Worm (Caenorhabditis elegans) whole organism, early embryonic: ENCODE data around the gene ensh-1.

Experiments used
- F13C5.2 ChIP-seq: sonication (generic microtip); optimal IDR thresholded peaks from 2 replicates; lab custom pipeline; 2017; ENCODE audit warnings: mild to moderate bottlenecking, missing genetic modification characterization, inconsistent platforms, missing compliant biosample characterization
- aly-1 ChIP-seq: sonication (generic microtip); optimal IDR thresholded peaks from 2 replicates; lab custom pipeline; 2016; ENCODE audit warnings: missing genetic modification characterization, missing compliant biosample characterization
- ama-1 ChIP-seq: fragments of 150-350 bp; optimal IDR thresholded peaks from 2 replicates; lab custom pipeline; 2014
- ceh-36 ChIP-seq: sonication (generic microtip); optimal IDR thresholded peaks from 2 replicates; lab custom pipeline; 2016; ENCODE audit warnings: missing genetic modification characterization, inconsistent platforms, missing compliant biosample characterization
- ets-7 ChIP-seq: sonication (generic microtip); optimal IDR thresholded peaks from 2 replicates; lab custom pipeline; 2016; ENCODE audit warnings: missing genotype, missing genetic modification characterization, missing compliant biosample characterization
- hmbx-1 ChIP-seq: sonication (generic microtip); optimal IDR thresholded peaks from 2 replicates; lab custom pipeline; 2016; ENCODE audit warnings: mild to moderate bottlenecking, missing genetic modification characterization, missing compliant biosample characterization
- hmg-4 ChIP-seq: fragments of 200-800 bp; sonication (Bioruptor generic); optimal IDR thresholded peaks from 2 replicates; lab custom pipeline; 2018; ENCODE audit warnings: mild to moderate bottlenecking, missing genetic modification characterization, missing compliant biosample characterization
- hnd-1 ChIP-seq: sonication (generic microtip); optimal IDR thresholded peaks from 2 replicates; lab custom pipeline; 2016; ENCODE audit warnings: missing genetic modification characterization, missing compliant biosample characterization
- pes-1 ChIP-seq: fragments of 200-800 bp; sonication (Bioruptor generic); IDR thresholded peaks from 2 replicates; pipeline ENCODE4 v1.3.6; 2022; ENCODE audit warnings: missing genetic modification reagents, missing genetic modification characterization, missing compliant biosample characterization
- sea-1 ChIP-seq: fragments of 200-800 bp; sonication (Bioruptor generic); conservative IDR thresholded peaks from 2 replicates; pipeline ENCODE4 v1.3.6; 2022; ENCODE audit warnings: missing genetic modification characterization, missing compliant biosample characterization
- tbx-11 ChIP-seq: fragments of 200-800 bp; sonication (Bioruptor generic); IDR thresholded peaks from 2 replicates; pipeline ENCODE4 v1.3.6; 2022; ENCODE audit warnings: missing genetic modification characterization, missing compliant biosample characterization
- tbx-37 ChIP-seq: fragments of 200-800 bp; sonication (Bioruptor generic); conservative IDR thresholded peaks from 2 replicates; pipeline ENCODE4 v1.3.6; 2022; ENCODE audit warnings: missing genetic modification reagents, missing genetic modification characterization, missing compliant biosample characterization

- TF ChIP-seq aly-1 (tag; lab: Kevin White, UChicago) (no peak), tbx-11 (GFP tag; lab: Robert Waterston, UW) (no peak), tbx-37 (GFP tag; lab: Robert Waterston, UW) (no peak), ets-7 (tag; lab: Kevin White, UChicago) (no peak), ceh-36 (tag; lab: Kevin White, UChicago) (no peak), hnd-1 (tag; lab: Kevin White, UChicago) (no peak), ama-1 (lab: Kevin White, UChicago) (no peak), sea-1 (no peak), hmg-4 (no peak), F13C5.2 (tag; lab: Kevin White, UChicago) (no peak), hmbx-1 (tag; lab: Kevin White, UChicago) (no peak), pes-1 (GFP tag; lab: Robert Waterston, UW) (no peak)
Measured at ce11 chrX:8950507-8951028, 45.4 kb downstream of the ensh-1 start, which contains the start of gene trk-1.
